Worm (Caenorhabditis elegans): Measurements from ENCODE around the gene oac-15.

ce11 chrV:16224027-16224426 lies 14.3 kb upstream of the oac-15 start, which contains the start of gene stdh-2:
- TF ChIP-seq nhr-11 (tag; optimal IDR thresholded peaks at IDR 0.05) = no peak
- TF ChIP-seq ttx-3 (tag; optimal IDR thresholded peaks at IDR 0.05) = no peak
- TF ChIP-seq nfya-1 (tag; optimal IDR thresholded peaks at IDR 0.05) = no peak
- TF ChIP-seq fkh-6 (tag; optimal IDR thresholded peaks at IDR 0.05) = no peak
- no peak for TF ChIP-seq T23F11.4 (GFP tag; optimal IDR thresholded peaks at IDR 0.05)
- no peak for TF ChIP-seq rnt-1 (tag; optimal IDR thresholded peaks at IDR 0.05)
- no peak for TF ChIP-seq fkh-10 (GFP tag; optimal IDR thresholded peaks at IDR 0.05)
- TF ChIP-seq ceh-45 (GFP tag; IDR thresholded peaks at IDR 0.05) = no peak
- no peak for TF ChIP-seq sox-2 (GFP tag; IDR thresholded peaks at IDR 0.05)
- no peak for TF ChIP-seq hlh-13 (GFP tag; optimal IDR thresholded peaks at IDR 0.05)
- no peak for TF ChIP-seq ahr-1 (tag; optimal IDR thresholded peaks at IDR 0.05)
- no peak for TF ChIP-seq Y22D7AL.16 (tag; optimal IDR thresholded peaks at IDR 0.05)
- TF ChIP-seq ets-4 (tag; optimal IDR thresholded peaks at IDR 0.05) = no peak
- TF ChIP-seq unc-3 (GFP tag; conservative IDR thresholded peaks at IDR 0.05) = no peak
- no peak for TF ChIP-seq unc-3 (tag; optimal IDR thresholded peaks at IDR 0.05)

Data from whole organism, late embryonic.